Fruit fly (Drosophila melanogaster) S2 (cell line): Measurements from ENCODE around the gene zetaCOP.

Source experiments
- CG8478 ChIP-seq: fragments of >200 bp; optimal IDR thresholded peaks from 2 replicates; lab custom pipeline; 2018
- CTCF ChIP-seq, 2 experiments: fragments of >200 bp; optimal IDR thresholded peaks; 2 replicates each; lab custom pipeline; 2018

- TF ChIP-seq CG8478 (lab: Kevin White, UChicago) (no peak), CTCF (optimal IDR thresholded peaks at IDR 0.05; lab: Kevin White, UChicago) (no peak)
These were observed 28.9 kb downstream of the zetaCOP start for dm6 chr3L:16644505-16644904.
